Worm (Caenorhabditis elegans) whole organism, L4 larva: ENCODE data around the gene Y46G5A.14.

Experiments used
- F49E8.2 ChIP-seq: sonication (generic microtip); optimal IDR thresholded peaks from 2 replicates; lab custom pipeline; 2016; ENCODE audit warnings: missing compliant biosample characterization, mild to moderate bottlenecking, missing genetic modification characterization, borderline replicate concordance
- lin-1 ChIP-seq: fragments of 200-800 bp; sonication (Bioruptor generic); IDR thresholded peaks from 2 replicates; pipeline ENCODE4 v1.3.6; 2022; ENCODE audit warnings: missing genetic modification reagents, missing genetic modification characterization, missing compliant biosample characterization
- mdl-1 ChIP-seq, 2 experiments: fragments of 150-350 bp in 1 of 2; sonication (generic microtip) in 1 of 2; optimal IDR thresholded peaks; 2 replicates each; lab custom pipeline; 2014 to 2017; ENCODE audit warnings: missing biosample characterization in 2 of 2, missing genetic modification characterization in 2 of 2
- nhr-11 ChIP-seq: fragments of 150-350 bp; optimal IDR thresholded peaks from 2 replicates; lab custom pipeline; 2014; ENCODE audit warnings: missing biosample characterization, missing genetic modification characterization
- php-3 ChIP-seq: fragments of 200-800 bp; sonication (Bioruptor generic); IDR thresholded peaks from 2 replicates; pipeline ENCODE4 v1.3.6; 2022; ENCODE audit warnings: missing genetic modification reagents, missing genetic modification characterization, missing compliant biosample characterization
- pqm-1 ChIP-seq: sonication (generic microtip); optimal IDR thresholded peaks from 2 replicates; lab custom pipeline; 2017; ENCODE audit warnings: missing biosample characterization, missing genetic modification characterization
- snpc-4 ChIP-seq: fragments of 150-350 bp; optimal IDR thresholded peaks from 2 replicates; lab custom pipeline; 2014; ENCODE audit warnings: missing biosample characterization, missing genetic modification characterization

ce11 chrII:12766443-12767188 lies 7.9 kb upstream of the Y46G5A.14 start:
- TF ChIP-seq php-3 (GFP tag; lab: Robert Waterston, UW), result no peak
- TF ChIP-seq snpc-4, result no peak
- no peak for TF ChIP-seq mdl-1 (tag; optimal IDR thresholded peaks at IDR 0.05; lab: Kevin White, UChicago)
- no peak for TF ChIP-seq F49E8.2 (tag; lab: Kevin White, UChicago)
- TF ChIP-seq nhr-11 (tag; lab: Kevin White, UChicago), result no peak
- no peak for TF ChIP-seq pqm-1 (tag; lab: Kevin White, UChicago)
- TF ChIP-seq lin-1, result no peak
